Fruit fly (Drosophila melanogaster) whole organism, prepupa: Measurements from ENCODE around the gene bchs.

Experiments
- CG10669 ChIP-seq: fragments of 200-800 bp; sonication (Bioruptor generic); optimal IDR thresholded peaks from 3 replicates; lab custom pipeline; 2018; ENCODE audit warnings: missing biosample characterization, mild to moderate bottlenecking, missing genetic modification characterization, moderate library complexity
- CG11294 ChIP-seq: fragments of 200-800 bp; sonication (Bioruptor generic); IDR thresholded peaks from 2 replicates; pipeline ENCODE4 v1.3.6; 2022; ENCODE audit warnings: missing biosample characterization, missing genetic modification characterization
- CG11762 ChIP-seq: fragments of 200-800 bp; sonication (Bioruptor generic); optimal IDR thresholded peaks from 3 replicates; lab custom pipeline; 2016; ENCODE audit warnings: missing biosample characterization, missing genetic modification characterization; ENCODE audit not compliant: insufficient read depth
- CG15336 ChIP-seq: fragments of 200-800 bp; sonication (Bioruptor generic); IDR thresholded peaks from 2 replicates; pipeline ENCODE4 v1.3.6; 2022; ENCODE audit warnings: missing biosample characterization, missing genetic modification characterization
- CG16779 ChIP-seq: fragments of 200-800 bp; sonication (Bioruptor generic); optimal IDR thresholded peaks from 3 replicates; lab custom pipeline; 2017; ENCODE audit warnings: missing biosample characterization, mild to moderate bottlenecking, missing genetic modification characterization
- CG3032 ChIP-seq: fragments of 200-800 bp; optimal IDR thresholded peaks from 2 replicates; lab custom pipeline; 2019; ENCODE audit warnings: missing biosample characterization, mild to moderate bottlenecking, missing genetic modification characterization, moderate library complexity
- CG31627 ChIP-seq: fragments of 200-800 bp; sonication (Bioruptor generic); optimal IDR thresholded peaks from 3 replicates; lab custom pipeline; 2016; ENCODE audit warnings: missing biosample characterization, missing genetic modification characterization
- CG32006 ChIP-seq: fragments of 200-800 bp; sonication (Bioruptor generic); optimal IDR thresholded peaks from 3 replicates; lab custom pipeline; 2017; ENCODE audit warnings: missing biosample characterization, mild to moderate bottlenecking, missing genetic modification characterization
- CG34406 ChIP-seq: fragments of 200-800 bp; sonication (Bioruptor generic); optimal IDR thresholded peaks from 3 replicates; lab custom pipeline; 2016; ENCODE audit warnings: missing biosample characterization, missing genetic modification characterization
- CG3919 ChIP-seq: fragments of 200-800 bp; sonication (Bioruptor generic); optimal IDR thresholded peaks from 3 replicates; lab custom pipeline; 2016; ENCODE audit warnings: missing biosample characterization, missing genetic modification characterization
- CG4318 ChIP-seq: fragments of 200-800 bp; sonication (Bioruptor generic); optimal IDR thresholded peaks from 3 replicates; lab custom pipeline; 2017; ENCODE audit warnings: missing biosample characterization, mild to moderate bottlenecking, missing genetic modification characterization
- CG6163 ChIP-seq: fragments of 200-800 bp; sonication (Bioruptor generic); IDR thresholded peaks from 3 replicates; pipeline ENCODE4 v1.3.6; 2022; ENCODE audit warnings: missing biosample characterization, missing genetic modification characterization
- CG6276 ChIP-seq: fragments of 200-800 bp; sonication (Bioruptor generic); optimal IDR thresholded peaks from 2 replicates; lab custom pipeline; 2017; ENCODE audit warnings: missing biosample characterization, mild to moderate bottlenecking, missing genetic modification characterization
- CG8119 ChIP-seq: fragments of 200-800 bp; sonication (Bioruptor generic); IDR thresholded peaks from 3 replicates; pipeline ENCODE4 v1.3.6; 2022; ENCODE audit warnings: missing biosample characterization, missing genetic modification characterization
- CG9139 ChIP-seq: fragments of 200-800 bp; sonication (Bioruptor generic); optimal IDR thresholded peaks from 3 replicates; lab custom pipeline; 2017; ENCODE audit warnings: missing biosample characterization, mild to moderate bottlenecking, missing genetic modification characterization
- Eip75B ChIP-seq: fragments of 200-800 bp; sonication (Bioruptor generic); optimal IDR thresholded peaks from 3 replicates; lab custom pipeline; 2016; ENCODE audit warnings: missing biosample characterization, missing genetic modification characterization
- Eip78C ChIP-seq: fragments of 200-800 bp; sonication (Bioruptor generic); peaks from one replicate; lab custom pipeline; 2016; ENCODE audit warnings: missing biosample characterization, missing genetic modification characterization
- Eip93F ChIP-seq: fragments of 200-800 bp; sonication (Bioruptor generic); optimal IDR thresholded peaks from 2 replicates; lab custom pipeline; 2016; ENCODE audit warnings: missing biosample characterization, mild to moderate bottlenecking, missing genetic modification characterization
- Ets21C ChIP-seq: fragments of 200-800 bp; sonication (Bioruptor generic); optimal IDR thresholded peaks from 3 replicates; lab custom pipeline; 2016; ENCODE audit warnings: missing biosample characterization, missing genetic modification characterization
- Ets96B ChIP-seq: fragments of 200-800 bp; optimal IDR thresholded peaks from 2 replicates; lab custom pipeline; 2019; ENCODE audit warnings: missing biosample characterization, mild to moderate bottlenecking, missing genetic modification characterization, moderate library complexity
- Smox ChIP-seq: fragments of 200-800 bp; sonication (Bioruptor generic); optimal IDR thresholded peaks from 3 replicates; lab custom pipeline; 2016; ENCODE audit warnings: missing biosample characterization, missing genetic modification characterization
- Sox14 ChIP-seq: fragments of 200-800 bp; sonication (Bioruptor generic); optimal IDR thresholded peaks from 3 replicates; lab custom pipeline; 2016; ENCODE audit warnings: missing biosample characterization, missing genetic modification characterization
- Sox15 ChIP-seq: fragments of 200-800 bp; sonication (Bioruptor generic); optimal IDR thresholded peaks from 3 replicates; lab custom pipeline; 2016; ENCODE audit warnings: missing biosample characterization, missing genetic modification characterization
- achi ChIP-seq: fragments of 200-800 bp; sonication (Bioruptor generic); optimal IDR thresholded peaks from 3 replicates; lab custom pipeline; 2016; ENCODE audit warnings: missing biosample characterization, missing genetic modification characterization
- cyc ChIP-seq: fragments of 200-800 bp; sonication (Bioruptor generic); optimal IDR thresholded peaks from 3 replicates; lab custom pipeline; 2016; ENCODE audit warnings: missing biosample characterization, missing genetic modification characterization
- dac ChIP-seq: fragments of 200-800 bp; sonication (Bioruptor generic); optimal IDR thresholded peaks from 2 replicates; lab custom pipeline; 2017; ENCODE audit warnings: missing biosample characterization, mild to moderate bottlenecking, missing genetic modification characterization
- eg ChIP-seq: fragments of 200-800 bp; sonication (Bioruptor generic); IDR thresholded peaks from 3 replicates; pipeline ENCODE4 v1.3.6; 2022; ENCODE audit warnings: missing biosample characterization, missing genetic modification characterization
- esn ChIP-seq: fragments of 200-800 bp; sonication (Bioruptor generic); optimal IDR thresholded peaks from 2 replicates; lab custom pipeline; 2016; ENCODE audit warnings: missing biosample characterization, mild to moderate bottlenecking, missing genetic modification characterization, moderate library complexity
- fkh ChIP-seq: fragments of 200-800 bp; sonication (Bioruptor generic); optimal IDR thresholded peaks from 3 replicates; lab custom pipeline; 2017; ENCODE audit warnings: missing biosample characterization, mild to moderate bottlenecking, missing genetic modification characterization, moderate library complexity
- lz ChIP-seq: fragments of 200-800 bp; sonication (Bioruptor generic); optimal IDR thresholded peaks from 3 replicates; lab custom pipeline; 2016; ENCODE audit warnings: missing biosample characterization, missing genetic modification characterization
- pdm3 ChIP-seq: fragments of 200-800 bp; sonication (Bioruptor generic); optimal IDR thresholded peaks from 3 replicates; lab custom pipeline; 2016; ENCODE audit warnings: missing biosample characterization, missing genetic modification characterization
- salr ChIP-seq, 2 experiments: fragments of 200-800 bp; sonication (Bioruptor generic); optimal IDR thresholded peaks; 3 replicates each; lab custom pipeline; 2016 to 2018; ENCODE audit warnings: missing biosample characterization in 2 of 2, missing genetic modification characterization in 2 of 2, mild to moderate bottlenecking in 1 of 2
- spab ChIP-seq: fragments of 200-800 bp; sonication (Bioruptor generic); optimal IDR thresholded peaks from 2 replicates; lab custom pipeline; 2017; ENCODE audit warnings: missing biosample characterization, mild to moderate bottlenecking, missing genetic modification characterization, missing genetic modification reagents
- svp ChIP-seq: fragments of 200-800 bp; sonication (Bioruptor generic); peaks from one replicate; lab custom pipeline; 2016; ENCODE audit warnings: missing biosample characterization, missing genetic modification characterization
- topi ChIP-seq: fragments of 200-800 bp; sonication (Bioruptor generic); optimal IDR thresholded peaks from 3 replicates; lab custom pipeline; 2016; ENCODE audit warnings: missing biosample characterization, missing genetic modification characterization
- vri ChIP-seq: fragments of 200-800 bp; sonication (Bioruptor generic); optimal IDR thresholded peaks from 3 replicates; lab custom pipeline; 2016; ENCODE audit warnings: missing biosample characterization, mild to moderate bottlenecking, missing genetic modification characterization

The bchs gene

dm6 chr2L:5906893-5907850 lies at the start of gene bchs:
TSS of gene bchs (plus strand) at chr2L:5907169.
- TF ChIP-seq CG11294 (GFP tag; lab: Robert Waterston, UW) (no peak), CG8119 (GFP tag; lab: Robert Waterston, UW) (0 out of 3 replicates have a peak, but pooled peaks have one; percentile 42), CG16779 (tag; lab: Kevin White, UChicago) (peak; percentile 11), spab (GFP tag; lab: Kevin White, UChicago) (no peak), topi (peak; percentile 24), CG10669 (no peak), cyc (peak; percentile 3), CG11762 (GFP tag; lab: Kevin White, UChicago) (no peak), Eip75B (GFP tag; lab: Kevin White, UChicago) (peak; percentile 12), Sox15 (GFP tag; lab: Kevin White, UChicago) (no peak), Sox14 (GFP tag; lab: Kevin White, UChicago) (peak; percentile 41), esn (GFP tag; lab: Kevin White, UChicago) (peak; percentile 5), achi (GFP tag; lab: Kevin White, UChicago) (peak; percentile 7), svp (GFP tag; lab: Kevin White, UChicago) (peak; percentile 77), CG6276 (peak; percentile 78), fkh (GFP tag; lab: Kevin White, UChicago) (peak; percentile 100), CG6163 (GFP tag; lab: Robert Waterston, UW) (no peak; the same call in 1 of the 3 replicates), vri (peak; percentile 73), CG34406 (GFP tag; lab: Kevin White, UChicago) (peak; percentile 17), lz (GFP tag; lab: Kevin White, UChicago) (peak; percentile 25), CG31627 (GFP tag; lab: Kevin White, UChicago) (peak; percentile 62), CG3032 (tag; lab: Kevin White, UChicago) (no peak), CG15336 (GFP tag; lab: Robert Waterston, UW) (0 out of 2 replicates have a peak, but pooled peaks have one; percentile 22), salr (GFP tag; optimal IDR thresholded peaks at IDR 0.05; lab: Kevin White, UChicago) (peak in 1 of 2 experiments; percentile 26)

dm6 chr2L:5866791-5867190 lies 40.2 kb upstream of the bchs start:
- TF ChIP-seq Ets96B (tag; lab: Kevin White, UChicago) = no peak
- TF ChIP-seq Smox (GFP tag; lab: Kevin White, UChicago) = no peak
- TF ChIP-seq cyc = no peak
- peak; percentile 37 for TF ChIP-seq Eip78C (GFP tag; lab: Kevin White, UChicago)
- TF ChIP-seq Ets21C = no peak
- TF ChIP-seq CG3919 (GFP tag; lab: Kevin White, UChicago) = peak; percentile 3
- TF ChIP-seq CG3032 (tag; lab: Kevin White, UChicago) = no peak
- no peak for TF ChIP-seq CG9139 (GFP tag; lab: Kevin White, UChicago)
- TF ChIP-seq Sox14 (GFP tag; lab: Kevin White, UChicago) = no peak
- no peak for TF ChIP-seq CG11294 (GFP tag; lab: Robert Waterston, UW)
- TF ChIP-seq pdm3 (GFP tag; lab: Kevin White, UChicago) = no peak
- TF ChIP-seq dac (GFP tag; lab: Kevin White, UChicago) = no peak
- TF ChIP-seq CG32006 (GFP tag; lab: Kevin White, UChicago) = no peak
- no peak for TF ChIP-seq Eip93F (GFP tag; lab: Kevin White, UChicago)
- peak; percentile 24 for TF ChIP-seq achi (GFP tag; lab: Kevin White, UChicago)
- TF ChIP-seq CG4318 (GFP tag; lab: Kevin White, UChicago) = no peak
- no peak for TF ChIP-seq CG31627 (GFP tag; lab: Kevin White, UChicago)
- no peak for TF ChIP-seq eg (GFP tag; lab: Robert Waterston, UW)
